Fruit fly (Drosophila melanogaster): ENCODE data around the gene tadr.

DNA sequence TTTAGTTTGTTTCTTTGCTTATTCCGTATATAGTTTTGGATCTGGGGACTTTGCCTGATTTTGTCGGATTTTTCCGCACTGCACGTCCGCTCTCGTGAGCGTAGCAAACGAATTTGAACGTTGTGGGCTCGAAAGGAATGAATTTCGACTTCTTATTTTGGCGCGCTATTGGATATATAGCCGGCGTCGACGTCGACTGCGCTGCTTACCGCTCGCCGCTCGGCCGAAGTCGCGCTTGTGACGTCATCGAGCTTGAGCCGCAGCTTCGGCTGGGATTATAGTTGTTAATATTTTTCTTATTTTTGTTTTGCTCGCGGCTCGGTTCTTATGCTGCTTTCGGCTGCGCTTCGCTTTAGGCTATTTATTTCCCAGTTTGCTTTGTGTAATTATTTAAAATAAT lies 5.4 kb upstream of the tadr start:
- TF ChIP-seq CG7045 (GFP tag; optimal IDR thresholded peaks at IDR 0.05) (no peak), cnc (optimal IDR thresholded peaks at IDR 0.05) (no peak), CG5204 (GFP tag; optimal IDR thresholded peaks at IDR 0.05) (no peak), CG33017 (tag; optimal IDR thresholded peaks at IDR 0.05) (no peak), Crg-1 (GFP tag; optimal IDR thresholded peaks at IDR 0.05) (no peak), Mnt (GFP tag; optimal IDR thresholded peaks at IDR 0.05) (no peak), Clk (GFP tag; optimal IDR thresholded peaks at IDR 0.05) (no peak)

Data from whole organism, adult.